Worm (Caenorhabditis elegans) whole organism, L4 larva: ENCODE data around the gene ZK682.7.

Experiments used
- F37D6.2 ChIP-seq: sonication (generic microtip); optimal IDR thresholded peaks from 2 replicates; lab custom pipeline; 2016; ENCODE audit warnings: mild to moderate bottlenecking, missing genetic modification characterization, missing compliant biosample characterization
- Y5F2A.4 ChIP-seq: fragments of 200-800 bp; sonication (Bioruptor generic); optimal IDR thresholded peaks from 2 replicates; lab custom pipeline; 2018; ENCODE audit warnings: mild to moderate bottlenecking, missing genetic modification characterization, missing compliant biosample characterization
- Y75B8A.6 ChIP-seq: fragments of 200-800 bp; sonication (Bioruptor generic); IDR thresholded peaks from 2 replicates; pipeline ENCODE4 v1.3.6; 2022; ENCODE audit warnings: missing genetic modification reagents, missing genetic modification characterization, missing compliant biosample characterization
- aha-1 ChIP-seq: fragments of 150-350 bp; peaks from one replicate; lab custom pipeline; 2014; ENCODE audit warnings: missing biosample characterization, missing genetic modification characterization
- aly-2 ChIP-seq: sonication (generic microtip); optimal IDR thresholded peaks from 2 replicates; lab custom pipeline; 2018; ENCODE audit warnings: missing biosample characterization, missing genetic modification characterization
- ama-1 ChIP-seq: fragments of 150-350 bp; optimal IDR thresholded peaks from 2 replicates; lab custom pipeline; 2014; ENCODE audit warnings: inconsistent platforms, mixed read lengths
- ceh-20 ChIP-seq: fragments of 200-800 bp; sonication (Bioruptor generic); IDR thresholded peaks from 2 replicates; pipeline ENCODE4 v1.3.6; 2022; ENCODE audit warnings: missing genetic modification reagents, missing genetic modification characterization, missing compliant biosample characterization
- ceh-44 ChIP-seq: fragments of 200-800 bp; sonication (Bioruptor generic); IDR thresholded peaks from 2 replicates; pipeline ENCODE4 v1.3.6; 2022; ENCODE audit warnings: missing genetic modification reagents, missing genetic modification characterization, missing compliant biosample characterization
- ceh-62 ChIP-seq: sonication (generic microtip); optimal IDR thresholded peaks from 2 replicates; lab custom pipeline; 2017; ENCODE audit warnings: missing biosample characterization, missing genetic modification characterization
- daf-19 ChIP-seq: fragments of 200-800 bp; sonication (Bioruptor generic); conservative IDR thresholded peaks from 2 replicates; pipeline ENCODE4 v1.3.6; 2022; ENCODE audit warnings: missing genetic modification characterization, missing compliant biosample characterization
- daf-8 ChIP-seq: fragments of 200-800 bp; sonication (Bioruptor generic); IDR thresholded peaks from 2 replicates; pipeline ENCODE4 v1.3.6; 2022; ENCODE audit warnings: missing genetic modification characterization, missing compliant biosample characterization
- dmd-6 ChIP-seq: fragments of 200-800 bp; sonication (Bioruptor generic); IDR thresholded peaks from 2 replicates; pipeline ENCODE4 v1.3.6; 2022; ENCODE audit warnings: missing genetic modification reagents, missing genetic modification characterization, missing compliant biosample characterization
- egl-43 ChIP-seq: fragments of 200-800 bp; sonication (Bioruptor generic); IDR thresholded peaks from 2 replicates; pipeline ENCODE4 v1.3.6; 2022; ENCODE audit warnings: missing genetic modification reagents, missing genetic modification characterization, missing compliant biosample characterization
- gei-8 ChIP-seq: fragments of 200-800 bp; sonication (Bioruptor generic); optimal IDR thresholded peaks from 2 replicates; lab custom pipeline; 2018; ENCODE audit warnings: mild to moderate bottlenecking, missing genetic modification characterization, missing compliant biosample characterization
- hif-1 ChIP-seq, 2 experiments: sonication (generic microtip); optimal IDR thresholded peaks; 2 replicates each; lab custom pipeline; 2016 to 2017; ENCODE audit warnings: missing compliant biosample characterization in 2 of 2, missing genetic modification characterization in 2 of 2, missing genetic modification reagents in 2 of 2, missing genotype in 2 of 2, mild to moderate bottlenecking in 1 of 2
- hmg-1.1 ChIP-seq: fragments of 200-800 bp; sonication (Bioruptor generic); IDR thresholded peaks from 2 replicates; pipeline ENCODE4 v1.3.6; 2022; ENCODE audit warnings: missing genetic modification reagents, missing genetic modification characterization, missing compliant biosample characterization
- lin-29 ChIP-seq: fragments of 200-800 bp; sonication (Bioruptor generic); IDR thresholded peaks from 2 replicates; pipeline ENCODE4 v1.3.6; 2022; ENCODE audit warnings: missing genetic modification reagents, missing genetic modification characterization, missing compliant biosample characterization
- lin-38 ChIP-seq: fragments of 200-800 bp; sonication (Bioruptor generic); IDR thresholded peaks from 2 replicates; pipeline ENCODE4 v1.3.6; 2022; ENCODE audit warnings: missing genetic modification reagents, missing genetic modification characterization, missing compliant biosample characterization
- lin-39 ChIP-seq: fragments of 150-350 bp; optimal IDR thresholded peaks from 2 replicates; lab custom pipeline; 2014; ENCODE audit warnings: missing biosample characterization, missing genetic modification reagents, missing genetic modification characterization
- lir-3 ChIP-seq: sonication (generic microtip); optimal IDR thresholded peaks from 2 replicates; lab custom pipeline; 2016; ENCODE audit warnings: mild to moderate bottlenecking, missing genetic modification characterization, missing compliant biosample characterization
- mdl-1 ChIP-seq, 2 experiments: fragments of 150-350 bp in 1 of 2; sonication (generic microtip) in 1 of 2; optimal IDR thresholded peaks; 2 replicates each; lab custom pipeline; 2014 to 2017; ENCODE audit warnings: missing biosample characterization in 2 of 2, missing genetic modification characterization in 2 of 2
- mep-1 ChIP-seq: fragments of 150-350 bp; sonication (generic microtip); optimal IDR thresholded peaks from 3 replicates; lab custom pipeline; 2014; ENCODE audit warnings: missing biosample characterization, missing genetic modification characterization
- mes-2 ChIP-seq: sonication (generic microtip); optimal IDR thresholded peaks from 2 replicates; lab custom pipeline; 2016; ENCODE audit warnings: missing genotype, mild to moderate bottlenecking, missing genetic modification characterization, missing compliant biosample characterization; ENCODE audit not compliant: poor library complexity, severe bottlenecking
- mxl-2 ChIP-seq: fragments of 200-800 bp; sonication (Bioruptor generic); conservative IDR thresholded peaks from 2 replicates; pipeline ENCODE4 v1.3.6; 2022; ENCODE audit warnings: missing genetic modification reagents, missing genetic modification characterization, missing compliant biosample characterization
- nhr-11 ChIP-seq: fragments of 150-350 bp; optimal IDR thresholded peaks from 2 replicates; lab custom pipeline; 2014; ENCODE audit warnings: missing biosample characterization, missing genetic modification characterization
- nhr-237 ChIP-seq: sonication (generic microtip); optimal IDR thresholded peaks from 2 replicates; lab custom pipeline; 2017; ENCODE audit warnings: missing biosample characterization, missing genetic modification characterization
- nhr-25 ChIP-seq: sonication (generic microtip); optimal IDR thresholded peaks from 2 replicates; lab custom pipeline; 2017; ENCODE audit warnings: missing genetic modification characterization, mild to moderate bottlenecking, missing compliant biosample characterization, antibody characterized with exemption, moderate library complexity, borderline replicate concordance; ENCODE audit not compliant: insufficient read depth
- nhr-42 ChIP-seq: fragments of 200-800 bp; sonication (Bioruptor generic); IDR thresholded peaks from 2 replicates; pipeline ENCODE4 v1.3.6; 2022; ENCODE audit warnings: missing genetic modification characterization, missing compliant biosample characterization
- nhr-48 ChIP-seq: sonication (generic microtip); optimal IDR thresholded peaks from 2 replicates; lab custom pipeline; 2016; ENCODE audit warnings: mild to moderate bottlenecking, missing genetic modification characterization, missing compliant biosample characterization
- nhr-6 ChIP-seq: fragments of 150-350 bp; optimal IDR thresholded peaks from 2 replicates; lab custom pipeline; 2014; ENCODE audit warnings: missing biosample characterization, missing genetic modification characterization
- nhr-77 ChIP-seq: fragments of 150-350 bp; optimal IDR thresholded peaks from 2 replicates; lab custom pipeline; 2014; ENCODE audit warnings: missing biosample characterization, missing genetic modification characterization
- pqm-1 ChIP-seq: sonication (generic microtip); optimal IDR thresholded peaks from 2 replicates; lab custom pipeline; 2017; ENCODE audit warnings: missing biosample characterization, missing genetic modification characterization
- rbr-2 ChIP-seq: sonication (generic microtip); optimal IDR thresholded peaks from 2 replicates; lab custom pipeline; 2016; ENCODE audit warnings: missing genotype, missing genetic modification characterization, missing compliant biosample characterization
- tra-1 ChIP-seq: fragments of 200-800 bp; sonication (Bioruptor generic); IDR thresholded peaks from 2 replicates; pipeline ENCODE4 v1.3.6; 2022; ENCODE audit warnings: missing genetic modification reagents, missing genetic modification characterization, missing compliant biosample characterization
- unc-130 ChIP-seq: sonication (generic microtip); optimal IDR thresholded peaks from 2 replicates; lab custom pipeline; 2016; ENCODE audit warnings: missing genetic modification reagents, missing genetic modification characterization, missing compliant biosample characterization
- unc-62 ChIP-seq, 3 experiments: fragments of 150-350 bp in 1 of 3; sonication (generic microtip); optimal IDR thresholded peaks in 2 of 3; peaks in 1 of 3; 1 replicate in 1 of 3; 2 replicates in 2 of 3; lab custom pipeline; 2014 to 2017; ENCODE audit warnings: missing biosample characterization in 3 of 3, missing genetic modification characterization in 3 of 3, missing genetic modification reagents in 3 of 3, missing genotype in 1 of 3
- vab-7 ChIP-seq: fragments of 200-800 bp; sonication (Bioruptor generic); IDR thresholded peaks from 2 replicates; pipeline ENCODE4 v1.3.6; 2022; ENCODE audit warnings: missing genetic modification reagents, missing genetic modification characterization, missing compliant biosample characterization
- zag-1 ChIP-seq: fragments of 150-350 bp; optimal IDR thresholded peaks from 2 replicates; lab custom pipeline; 2014; ENCODE audit warnings: missing biosample characterization, missing genetic modification characterization
- zfp-2 ChIP-seq: sonication (generic microtip); optimal IDR thresholded peaks from 2 replicates; lab custom pipeline; 2016; ENCODE audit warnings: mild to moderate bottlenecking, missing genetic modification characterization, missing compliant biosample characterization
- zip-2 ChIP-seq: fragments of 150-350 bp; optimal IDR thresholded peaks from 2 replicates; lab custom pipeline; 2014; ENCODE audit warnings: missing biosample characterization, missing genetic modification characterization
- ztf-7 ChIP-seq: fragments of 150-350 bp; optimal IDR thresholded peaks from 2 replicates; lab custom pipeline; 2014; ENCODE audit warnings: missing biosample characterization, missing genetic modification characterization

Gene ZK682.7

ce11 chrV:9287460-9287859, 4.5 kb downstream of the ZK682.7 start, which contains the start of gene lron-2:
Gene lron-2 (minus strand): TSS chrV:9287560.
- TF ChIP-seq nhr-42 (GFP tag; lab: Robert Waterston, UW) (no peak), ceh-62 (tag; lab: Kevin White, UChicago) (no peak), tra-1 (no peak), Y5F2A.4 (GFP tag; lab: Kevin White, UChicago) (no peak), zag-1 (no peak), lir-3 (no peak), egl-43 (GFP tag; lab: Robert Waterston, UW) (no peak)

- TF ChIP-seq Y75B8A.6 (GFP tag; lab: Robert Waterston, UW) (no peak), ama-1 (lab: Kevin White, UChicago) (no peak), zfp-2 (tag; lab: Kevin White, UChicago) (no peak), nhr-48 (no peak), aha-1 (tag; lab: Kevin White, UChicago) (no peak), lin-38 (GFP tag; lab: Robert Waterston, UW) (no peak), mep-1 (tag; lab: Kevin White, UChicago) (no peak), mxl-2 (no peak), lir-3 (no peak)
- TF ChIP-seq, all 104 proteins: peak for 0
Observed at ce11 chrV:9283452-9283851, 8.5 kb downstream of the ZK682.7 start.

- TF ChIP-seq hif-1 (tag; optimal IDR thresholded peaks at IDR 0.05; lab: Kevin White, UChicago) (no peak), nhr-25 (tag; lab: Kevin White, UChicago) (no peak), zip-2 (tag; lab: Kevin White, UChicago) (no peak), nhr-11 (tag; lab: Kevin White, UChicago) (no peak), F37D6.2 (tag; lab: Kevin White, UChicago) (no peak), rbr-2 (tag; lab: Kevin White, UChicago) (no peak), mes-2 (tag; lab: Kevin White, UChicago) (no peak), daf-19 (GFP tag; lab: Robert Waterston, UW) (no peak)
Observed at ce11 chrV:9282110-9282509, 9.9 kb downstream of the ZK682.7 start, which contains the start of gene hlh-10. Gene hlh-10 (minus strand): TSS chrV:9282210.

- peak in 1 of 2 experiments; percentile 89 for TF ChIP-seq unc-62 (GFP tag; optimal IDR thresholded peaks at IDR 0.05 in 1 of 2; lab: Kevin White, UChicago)
- no peak for TF ChIP-seq unc-62 (tag; optimal IDR thresholded peaks at IDR 0.05; lab: Kevin White, UChicago)
- TF ChIP-seq nhr-77 (tag; lab: Kevin White, UChicago): no peak
- peak; percentile 76 for TF ChIP-seq aha-1 (tag; lab: Kevin White, UChicago)
- TF ChIP-seq pqm-1 (tag; lab: Kevin White, UChicago): no peak
- TF ChIP-seq nhr-48: peak; percentile 23
- no peak for TF ChIP-seq hmg-1.1 (GFP tag; lab: Robert Waterston, UW)
- peak in 1 of 2 experiments; percentile 52 for TF ChIP-seq mdl-1 (tag; optimal IDR thresholded peaks at IDR 0.05; lab: Kevin White, UChicago)
- peak; percentile 21; the same call in 1 of the 2 replicates for TF ChIP-seq ceh-20 (GFP tag; lab: Robert Waterston, UW)
- no peak for TF ChIP-seq dmd-6 (GFP tag; lab: Robert Waterston, UW)
- TF ChIP-seq, all 104 proteins: peak for 5
Observed at ce11 chrV:9274127-9275042, 17.6 kb downstream of the ZK682.7 start.

DNA sequence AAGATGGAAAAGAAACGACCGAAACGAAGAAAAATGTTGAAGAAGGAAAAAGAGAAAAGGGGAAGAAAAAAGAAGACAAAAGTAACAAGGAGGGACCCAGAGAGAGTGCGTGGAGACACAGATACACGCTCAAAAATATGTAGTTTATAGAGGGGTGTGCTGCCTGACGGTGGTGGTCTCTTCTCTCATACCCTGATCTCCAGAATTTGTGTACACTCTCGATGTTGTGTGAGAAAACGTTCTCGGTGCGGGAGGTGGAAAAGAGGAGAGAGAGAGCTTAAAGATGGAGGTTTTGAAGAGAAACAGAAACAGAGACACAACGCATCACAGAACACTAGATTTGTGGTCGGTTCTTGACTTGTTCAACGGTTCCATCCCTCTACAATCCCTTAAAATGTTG, 18.4 kb downstream of the ZK682.7 start:
- TF ChIP-seq nhr-11 (tag; lab: Kevin White, UChicago): peak; percentile 59
- no peak for TF ChIP-seq lin-29 (GFP tag; lab: Robert Waterston, UW)
- TF ChIP-seq Y5F2A.4 (GFP tag; lab: Kevin White, UChicago): no peak
- no peak for TF ChIP-seq lin-39
- peak; percentile 54 for TF ChIP-seq dmd-6 (GFP tag; lab: Robert Waterston, UW)
- TF ChIP-seq nhr-6 (tag; lab: Kevin White, UChicago): no peak
- TF ChIP-seq unc-62 (GFP tag; optimal IDR thresholded peaks at IDR 0.05 in 1 of 2; lab: Kevin White, UChicago): peak in 1 of 2 experiments; percentile 88
- TF ChIP-seq unc-62 (tag; optimal IDR thresholded peaks at IDR 0.05; lab: Kevin White, UChicago): no peak
- no peak for TF ChIP-seq gei-8
- TF ChIP-seq unc-130 (GFP tag; lab: Kevin White, UChicago): no peak
- TF ChIP-seq aly-2: no peak
- TF ChIP-seq ztf-7 (tag; lab: Kevin White, UChicago): no peak
- no peak for TF ChIP-seq daf-19 (GFP tag; lab: Robert Waterston, UW)
- TF ChIP-seq nhr-237 (tag; lab: Kevin White, UChicago): no peak
- TF ChIP-seq daf-8 (GFP tag; lab: Robert Waterston, UW): no peak
- peak; percentile 91 for TF ChIP-seq aha-1 (tag; lab: Kevin White, UChicago)
- no peak for TF ChIP-seq ceh-44 (GFP tag; lab: Robert Waterston, UW)
- TF ChIP-seq vab-7: no peak
